Fruit fly (Drosophila melanogaster) whole organism: ENCODE data around the gene aub.

ENCODE experiments used
- CG8478 ChIP-seq: fragments of >200 bp; optimal IDR thresholded peaks from 2 replicates; lab custom pipeline; 2018; ENCODE audit warnings: inconsistent platforms
- Dll ChIP-seq: fragments of >200 bp; optimal IDR thresholded peaks from 2 replicates; lab custom pipeline; 2017
- EcR ChIP-seq, 2 experiments: fragments of >200 bp; optimal IDR thresholded peaks; 2 replicates each; lab custom pipeline; 2017; ENCODE audit warnings: missing biosample characterization in 2 of 2, missing genetic modification characterization in 2 of 2, missing genetic modification reagents in 2 of 2
- pan ChIP-seq: fragments of >200 bp; optimal IDR thresholded peaks from 2 replicates; lab custom pipeline; 2017

DNA sequence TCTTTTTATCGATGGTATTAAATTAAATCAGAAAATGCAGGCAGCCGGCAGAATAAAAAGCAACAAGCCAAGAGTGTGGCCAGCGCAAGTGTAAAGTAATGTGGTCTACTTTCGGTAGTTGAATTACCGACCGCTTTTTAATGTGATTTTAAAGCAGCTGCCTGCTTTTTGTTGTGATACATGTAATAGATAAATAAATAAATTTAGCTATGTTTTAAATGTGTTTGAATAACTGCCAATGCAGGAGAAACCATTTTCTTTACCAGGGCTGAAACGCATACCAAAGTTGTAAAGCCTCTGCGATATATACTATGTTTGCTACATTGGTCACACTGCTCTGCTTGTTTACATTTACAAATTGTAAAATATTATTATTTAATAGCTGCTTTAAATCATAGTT, 31.1 kb downstream of the aub start, which contains the start of the genes Tmem214 and YL-1:
- TF ChIP-seq pan (lab: Kevin White, UChicago) (no peak), Dll (lab: Kevin White, UChicago) (no peak), EcR (GFP tag; optimal IDR thresholded peaks at IDR 0.05; lab: Kevin White, UChicago) (no peak), CG8478 (lab: Kevin White, UChicago) (no peak)
